Worm (Caenorhabditis elegans) whole organism, midembryonic: Measurements from ENCODE around the gene cpg-9.

Experiments
- T22C8.4 ChIP-seq: fragments of 200-800 bp; sonication (Bioruptor generic); IDR thresholded peaks from 2 replicates; pipeline ENCODE4 v1.3.6; 2022; ENCODE audit warnings: missing genetic modification characterization, missing compliant biosample characterization
- cog-1 ChIP-seq: sonication (generic microtip); optimal IDR thresholded peaks from 2 replicates; lab custom pipeline; 2016; ENCODE audit warnings: missing genetic modification characterization, missing compliant biosample characterization
- flt-1 ChIP-seq: fragments of 200-800 bp; sonication (Bioruptor generic); IDR thresholded peaks from 2 replicates; pipeline ENCODE4 v1.3.6; 2022; ENCODE audit warnings: missing genetic modification characterization, missing compliant biosample characterization
- klf-2 ChIP-seq: fragments of 200-800 bp; sonication (Bioruptor generic); conservative IDR thresholded peaks from 2 replicates; pipeline ENCODE4 v1.3.6; 2022; ENCODE audit warnings: missing genetic modification reagents, missing genetic modification characterization, missing compliant biosample characterization
- med-1 ChIP-seq: sonication (generic microtip); optimal IDR thresholded peaks from 2 replicates; lab custom pipeline; 2017; ENCODE audit warnings: missing genetic modification characterization, mild to moderate bottlenecking, missing compliant biosample characterization, antibody characterized with exemption, missing genetic modification reagents; ENCODE audit not compliant: insufficient read depth
- ref-1 ChIP-seq: fragments of 200-800 bp; sonication (Bioruptor generic); conservative IDR thresholded peaks from 2 replicates; pipeline ENCODE4 v1.3.6; 2022; ENCODE audit warnings: missing genetic modification reagents, missing genetic modification characterization, missing compliant biosample characterization
- tab-1 ChIP-seq: fragments of 200-800 bp; sonication (Bioruptor generic); IDR thresholded peaks from 2 replicates; pipeline ENCODE4 v1.3.6; 2022; ENCODE audit warnings: missing genetic modification characterization, missing compliant biosample characterization
- ztf-23 ChIP-seq: fragments of 200-800 bp; sonication (Bioruptor generic); IDR thresholded peaks from 2 replicates; pipeline ENCODE4 v1.3.6; 2022; ENCODE audit warnings: missing genetic modification reagents, missing genetic modification characterization, missing compliant biosample characterization
- ztf-29 ChIP-seq: fragments of 200-800 bp; sonication (Bioruptor generic); IDR thresholded peaks from 2 replicates; pipeline ENCODE4 v1.3.6; 2022; ENCODE audit warnings: missing genetic modification reagents, missing genetic modification characterization, missing compliant biosample characterization

cpg-9 gene

DNA sequence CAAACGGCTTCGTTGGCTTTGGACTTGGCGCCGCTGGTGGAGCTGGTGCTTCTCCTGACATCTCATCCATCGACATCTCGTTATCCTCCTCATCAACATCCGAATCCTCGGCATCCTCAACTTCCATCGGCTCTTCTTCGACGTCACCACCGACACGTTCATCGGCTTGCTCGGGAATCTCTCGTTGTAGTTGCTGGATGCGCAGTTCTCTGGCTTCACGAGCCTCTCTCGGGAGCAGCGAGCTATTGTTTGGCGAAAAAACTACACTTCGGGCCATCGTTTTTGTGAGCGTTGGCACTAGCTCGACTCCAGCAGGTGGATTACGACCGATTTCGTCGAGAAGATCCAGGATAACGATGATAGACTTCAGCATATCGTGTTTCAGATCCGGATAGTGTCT lies 24.0 kb downstream of the cpg-9 start:
- TF ChIP-seq ztf-23 (GFP tag; lab: Robert Waterston, UW) = no peak
- no peak for TF ChIP-seq ztf-29 (GFP tag; lab: Robert Waterston, UW)
- TF ChIP-seq ref-1 (GFP tag; lab: Robert Waterston, UW) = no peak

DNA sequence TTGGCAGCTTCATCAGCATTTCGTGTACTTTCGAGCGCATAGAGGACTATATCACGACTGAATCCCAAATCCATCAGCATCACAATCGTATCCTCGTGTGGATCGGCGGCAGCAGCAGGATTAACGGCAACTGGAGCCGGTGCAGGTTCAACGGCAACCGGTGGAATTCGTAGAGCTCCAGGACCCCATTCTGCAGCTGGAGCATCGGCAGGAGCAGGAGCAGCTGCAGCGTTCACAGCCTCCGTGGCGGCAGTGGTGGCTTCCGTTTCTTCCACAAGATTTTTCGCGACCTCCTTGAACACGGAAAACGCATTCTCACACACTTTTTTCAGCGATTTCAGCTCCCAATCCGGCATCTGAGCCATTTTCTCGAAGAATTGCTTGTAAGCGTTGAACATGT lies 25.9 kb downstream of the cpg-9 start:
- TF ChIP-seq med-1 (no peak), cog-1 (tag; lab: Kevin White, UChicago) (no peak), flt-1 (GFP tag; lab: Robert Waterston, UW) (no peak), ref-1 (GFP tag; lab: Robert Waterston, UW) (no peak), tab-1 (GFP tag; lab: Robert Waterston, UW) (no peak), klf-2 (GFP tag; lab: Robert Waterston, UW) (no peak), ztf-23 (GFP tag; lab: Robert Waterston, UW) (no peak), T22C8.4 (GFP tag; lab: Robert Waterston, UW) (no peak), ztf-29 (GFP tag; lab: Robert Waterston, UW) (no peak)

DNA sequence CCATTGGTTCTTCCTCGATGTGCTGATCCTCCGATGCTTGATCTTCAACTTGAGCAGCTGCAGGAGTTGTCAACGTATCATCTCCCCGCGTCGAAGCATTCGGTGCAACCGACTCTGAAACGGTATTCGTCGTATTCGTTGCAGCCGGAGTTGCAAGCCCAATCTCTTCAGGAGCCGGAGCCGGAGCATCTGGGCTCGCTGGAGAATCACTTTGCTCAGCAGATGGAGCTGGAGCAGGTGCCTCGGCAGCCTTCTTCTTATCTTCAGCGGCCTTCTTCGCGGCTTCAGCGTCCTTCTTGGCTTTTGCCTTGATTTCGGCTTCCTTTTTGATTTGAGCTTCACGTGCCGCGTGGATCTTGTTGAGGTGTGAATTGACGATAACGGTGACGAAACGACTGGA lies 31.3 kb downstream of the cpg-9 start:
- TF ChIP-seq tab-1 (GFP tag; lab: Robert Waterston, UW) (no peak), klf-2 (GFP tag; lab: Robert Waterston, UW) (no peak), flt-1 (GFP tag; lab: Robert Waterston, UW) (no peak), ztf-29 (GFP tag; lab: Robert Waterston, UW) (no peak), cog-1 (tag; lab: Kevin White, UChicago) (no peak), med-1 (no peak), ztf-23 (GFP tag; lab: Robert Waterston, UW) (no peak), T22C8.4 (GFP tag; lab: Robert Waterston, UW) (no peak), ref-1 (GFP tag; lab: Robert Waterston, UW) (no peak)

DNA sequence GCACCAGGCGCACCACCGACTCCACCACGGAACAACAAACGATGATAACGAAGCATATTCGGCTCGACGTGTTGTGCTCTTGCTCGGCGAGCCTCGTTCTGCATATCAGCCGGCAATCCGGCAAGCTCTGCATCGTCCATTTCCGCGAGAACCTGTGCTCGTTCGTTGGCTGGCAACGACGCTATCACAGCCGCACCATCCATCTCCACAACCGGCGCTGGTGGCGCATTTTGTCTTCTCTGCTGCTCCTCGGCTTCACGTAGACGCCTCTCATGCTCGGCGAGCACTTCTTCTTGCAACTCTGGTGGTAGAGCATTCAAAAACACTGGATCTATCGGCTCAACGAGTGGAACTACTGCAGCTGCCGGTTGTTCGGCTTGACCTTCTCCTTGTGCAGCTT lies 32.1 kb downstream of the cpg-9 start:
- TF ChIP-seq med-1 = no peak
- no peak for TF ChIP-seq T22C8.4 (GFP tag; lab: Robert Waterston, UW)
- no peak for TF ChIP-seq ztf-23 (GFP tag; lab: Robert Waterston, UW)
- no peak for TF ChIP-seq tab-1 (GFP tag; lab: Robert Waterston, UW)
- TF ChIP-seq cog-1 (tag; lab: Kevin White, UChicago) = no peak
- TF ChIP-seq ref-1 (GFP tag; lab: Robert Waterston, UW) = no peak
- TF ChIP-seq klf-2 (GFP tag; lab: Robert Waterston, UW) = no peak
- no peak for TF ChIP-seq flt-1 (GFP tag; lab: Robert Waterston, UW)
- TF ChIP-seq ztf-29 (GFP tag; lab: Robert Waterston, UW) = no peak

DNA sequence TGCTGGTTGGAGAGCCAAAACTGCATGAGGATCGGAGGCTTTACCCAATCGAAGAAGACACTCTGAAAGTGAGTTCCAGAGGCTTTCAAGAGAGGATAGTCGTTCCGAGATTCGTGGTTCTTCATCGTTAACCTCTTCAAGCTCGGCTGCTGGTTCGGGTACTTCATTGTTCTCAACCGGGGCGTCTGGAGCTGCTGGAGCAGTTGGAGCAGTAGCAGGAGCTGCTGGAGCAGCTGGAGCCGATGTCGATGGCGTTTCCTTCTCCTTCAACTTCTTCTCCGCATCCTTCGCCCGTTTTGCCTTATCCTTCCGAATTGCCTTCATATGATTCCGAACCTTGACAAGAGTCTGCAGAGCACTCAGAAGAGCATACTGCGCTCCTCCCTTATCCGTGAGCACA lies 34.6 kb downstream of the cpg-9 start:
- no peak for TF ChIP-seq tab-1 (GFP tag; lab: Robert Waterston, UW)
- no peak for TF ChIP-seq ztf-23 (GFP tag; lab: Robert Waterston, UW)
- no peak for TF ChIP-seq T22C8.4 (GFP tag; lab: Robert Waterston, UW)
- TF ChIP-seq ztf-29 (GFP tag; lab: Robert Waterston, UW) = no peak
- TF ChIP-seq med-1 = no peak
- no peak for TF ChIP-seq cog-1 (tag; lab: Kevin White, UChicago)
- no peak for TF ChIP-seq ref-1 (GFP tag; lab: Robert Waterston, UW)

DNA sequence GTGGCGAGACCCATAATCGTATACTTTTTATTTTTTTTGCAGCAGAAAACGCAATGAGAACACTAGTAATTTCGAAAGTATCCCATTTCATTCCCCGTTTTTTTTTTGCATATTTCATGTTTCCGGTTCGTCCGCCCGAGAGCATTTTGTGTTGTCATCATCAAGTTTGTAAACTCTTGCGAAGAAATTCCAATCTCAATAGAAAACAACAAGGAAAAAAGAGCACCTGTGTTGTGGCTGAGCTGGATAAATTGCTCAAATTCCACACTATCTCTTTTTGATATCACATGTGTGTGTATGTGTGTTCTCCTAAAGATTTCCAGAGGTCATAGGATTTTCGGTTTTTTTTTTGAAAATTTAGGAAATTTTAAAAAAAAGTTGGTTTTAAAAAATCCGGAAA lies 38.0 kb downstream of the cpg-9 start:
- TF ChIP-seq med-1 = no peak
- no peak for TF ChIP-seq ref-1 (GFP tag; lab: Robert Waterston, UW)
- TF ChIP-seq ztf-23 (GFP tag; lab: Robert Waterston, UW) = no peak
- no peak for TF ChIP-seq flt-1 (GFP tag; lab: Robert Waterston, UW)
- TF ChIP-seq tab-1 (GFP tag; lab: Robert Waterston, UW) = no peak
- TF ChIP-seq T22C8.4 (GFP tag; lab: Robert Waterston, UW) = no peak
- TF ChIP-seq klf-2 (GFP tag; lab: Robert Waterston, UW) = no peak
- no peak for TF ChIP-seq ztf-29 (GFP tag; lab: Robert Waterston, UW)
- TF ChIP-seq cog-1 (tag; lab: Kevin White, UChicago) = no peak

DNA sequence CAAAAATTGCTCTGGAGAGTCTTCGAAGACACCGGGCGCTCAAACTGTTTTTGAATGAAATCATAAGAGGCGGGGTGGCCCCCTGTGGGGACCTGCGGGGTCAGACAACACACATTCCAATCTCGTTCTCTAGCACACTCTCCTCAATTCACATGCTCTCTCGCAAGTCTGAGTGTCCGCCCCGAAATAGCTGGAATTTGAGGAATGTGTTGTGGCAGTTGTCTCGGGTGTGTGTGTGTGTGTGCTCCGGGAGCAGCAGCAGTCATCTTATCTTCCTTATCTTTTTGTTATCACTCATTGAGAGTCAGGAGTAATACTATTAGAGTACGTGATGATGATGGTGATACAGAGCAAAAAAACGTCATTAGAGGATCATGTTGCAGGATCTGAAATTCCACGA lies 40.1 kb downstream of the cpg-9 start:
- TF ChIP-seq med-1 (no peak), tab-1 (GFP tag; lab: Robert Waterston, UW) (no peak), ref-1 (GFP tag; lab: Robert Waterston, UW) (no peak), klf-2 (GFP tag; lab: Robert Waterston, UW) (no peak)

DNA sequence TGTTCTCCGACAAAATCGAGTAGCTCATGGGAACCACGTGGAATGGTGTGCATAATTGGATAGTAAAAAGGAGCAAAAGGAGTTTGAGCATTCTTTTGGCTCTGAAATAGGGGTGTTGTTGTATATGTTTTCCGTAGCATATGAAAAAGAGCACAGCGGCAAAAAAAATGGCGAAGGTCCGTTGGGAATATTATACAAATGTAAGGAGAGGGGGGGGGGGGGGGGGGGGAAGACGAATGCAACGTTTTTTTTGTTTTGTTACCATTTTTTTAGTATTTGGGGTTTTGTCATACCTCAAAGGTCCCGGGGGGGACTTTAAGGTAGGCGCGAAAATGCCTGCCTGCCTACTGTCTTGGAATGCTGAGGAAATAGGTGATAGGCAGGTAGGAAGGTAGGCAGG lies 41.2 kb downstream of the cpg-9 start, which contains the start of gene ndnf-1:
Gene ndnf-1, minus strand, starts transcription at position 101 of the 400 bp plus-strand sequence.
- TF ChIP-seq med-1 (no peak), T22C8.4 (GFP tag; lab: Robert Waterston, UW) (no peak), ref-1 (GFP tag; lab: Robert Waterston, UW) (no peak), ztf-23 (GFP tag; lab: Robert Waterston, UW) (no peak), cog-1 (tag; lab: Kevin White, UChicago) (no peak), klf-2 (GFP tag; lab: Robert Waterston, UW) (no peak), ztf-29 (GFP tag; lab: Robert Waterston, UW) (no peak), tab-1 (GFP tag; lab: Robert Waterston, UW) (no peak), flt-1 (GFP tag; lab: Robert Waterston, UW) (no peak)

DNA sequence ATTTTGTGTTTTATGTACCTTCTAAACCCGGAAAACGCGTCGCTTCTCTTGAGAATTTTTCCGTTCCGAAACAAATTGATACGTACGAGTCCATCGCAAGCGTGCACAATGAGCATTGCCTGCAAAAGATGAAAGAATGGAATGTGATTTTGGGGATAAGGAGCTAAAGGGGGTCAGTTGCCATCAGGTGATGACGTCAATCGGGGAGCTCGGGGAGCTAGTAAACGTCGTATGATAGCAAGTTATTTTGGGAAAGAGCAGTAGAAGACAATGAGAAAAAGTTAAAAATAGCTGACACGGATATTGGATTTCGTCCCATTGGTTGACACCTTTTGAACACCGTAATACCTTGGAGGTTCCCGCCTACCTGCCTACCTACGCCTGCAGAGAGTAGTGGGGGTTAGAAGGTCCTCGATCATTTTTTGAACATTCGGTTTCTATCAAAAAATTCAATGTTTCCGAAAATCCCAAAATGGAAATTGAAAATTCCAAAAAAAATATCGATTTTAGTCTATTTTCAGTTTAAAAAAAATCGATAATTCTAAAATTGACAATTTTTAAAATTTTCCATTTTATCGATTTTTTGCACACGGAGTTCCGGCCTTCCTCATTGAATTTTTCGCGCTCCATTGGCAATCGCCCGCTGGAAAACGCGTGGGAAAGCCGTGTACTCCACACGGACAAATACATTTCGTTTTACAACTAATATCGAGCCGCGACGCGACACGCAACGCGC lies 44.0 kb downstream of the cpg-9 start:
- TF ChIP-seq T22C8.4 (GFP tag; lab: Robert Waterston, UW) (peak; percentile 67), ref-1 (GFP tag; lab: Robert Waterston, UW) (no peak)

DNA sequence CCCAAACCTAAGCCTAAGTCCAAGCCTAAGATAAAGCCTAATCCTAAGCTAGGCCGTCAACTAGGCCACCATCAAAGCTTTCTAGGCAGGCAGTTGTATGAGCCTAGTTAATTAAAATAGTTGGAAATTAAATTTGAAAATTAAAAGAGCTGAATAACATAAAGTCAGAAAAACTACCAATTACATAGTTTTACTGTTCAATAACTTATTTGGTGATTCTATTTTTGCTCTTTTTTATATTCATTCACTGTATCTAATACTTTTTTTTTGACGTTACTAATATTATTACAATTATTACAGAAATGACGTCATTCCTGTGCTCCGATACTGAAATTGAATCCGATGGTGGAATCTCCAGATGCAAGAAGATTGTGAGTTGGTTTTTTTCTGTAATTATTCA lies 50.6 kb downstream of the cpg-9 start, which contains the start of gene lin-22:
Gene lin-22, plus strand, starts transcription at position 301 of the 400 bp plus-strand sequence.
- no peak for TF ChIP-seq ztf-29 (GFP tag; lab: Robert Waterston, UW)
- TF ChIP-seq tab-1 (GFP tag; lab: Robert Waterston, UW) = no peak
- TF ChIP-seq ref-1 (GFP tag; lab: Robert Waterston, UW) = no peak
- no peak for TF ChIP-seq klf-2 (GFP tag; lab: Robert Waterston, UW)
- no peak for TF ChIP-seq T22C8.4 (GFP tag; lab: Robert Waterston, UW)
- no peak for TF ChIP-seq flt-1 (GFP tag; lab: Robert Waterston, UW)
- TF ChIP-seq ztf-23 (GFP tag; lab: Robert Waterston, UW) = no peak
- no peak for TF ChIP-seq med-1
- no peak for TF ChIP-seq cog-1 (tag; lab: Kevin White, UChicago)
